Worm (Caenorhabditis elegans) whole organism, L1 larva: ENCODE data around the gene glb-30.

ENCODE experiments used
- C04F5.9 ChIP-seq: sonication (generic microtip); optimal IDR thresholded peaks from 2 replicates; lab custom pipeline; 2016; ENCODE audit warnings: missing genetic modification characterization, missing compliant biosample characterization
- C16A3.4 ChIP-seq: fragments of 150-350 bp; optimal IDR thresholded peaks from 2 replicates; lab custom pipeline; 2014; ENCODE audit warnings: missing biosample characterization, missing genetic modification characterization
- Y116A8C.19 ChIP-seq: sonication (generic microtip); optimal IDR thresholded peaks from 2 replicates; lab custom pipeline; 2016; ENCODE audit warnings: missing compliant biosample characterization, missing genetic modification characterization, borderline replicate concordance
- alr-1 ChIP-seq: fragments of 200-800 bp; sonication (Bioruptor generic); optimal IDR thresholded peaks from 2 replicates; lab custom pipeline; 2018; ENCODE audit warnings: borderline replicate concordance, mild to moderate bottlenecking, missing genetic modification characterization, missing compliant biosample characterization
- ceh-63 ChIP-seq: fragments of 200-800 bp; sonication (Bioruptor generic); optimal IDR thresholded peaks from 2 replicates; lab custom pipeline; 2018; ENCODE audit warnings: mild to moderate bottlenecking, missing genetic modification characterization, missing compliant biosample characterization
- ceh-90 ChIP-seq: sonication (generic microtip); optimal IDR thresholded peaks from 2 replicates; lab custom pipeline; 2016; ENCODE audit warnings: missing genetic modification characterization, missing compliant biosample characterization
- dpl-1 ChIP-seq, 3 experiments: fragments of 150-350 bp in 2 of 3; sonication (generic microtip) in 1 of 3; optimal IDR thresholded peaks; 2 replicates each; lab custom pipeline; 2014 to 2017; ENCODE audit warnings: missing biosample characterization in 3 of 3, missing genetic modification characterization in 3 of 3, missing genetic modification reagents in 3 of 3
- dsc-1 ChIP-seq: sonication (generic microtip); optimal IDR thresholded peaks from 2 replicates; lab custom pipeline; 2016; ENCODE audit warnings: mild to moderate bottlenecking, missing genetic modification characterization, missing compliant biosample characterization
- efl-1 ChIP-seq, 4 experiments: fragments of 150-350 bp; optimal IDR thresholded peaks in 3 of 4; peaks in 1 of 4; 1 replicate in 1 of 4; 2 replicates in 3 of 4; lab custom pipeline; 2014; ENCODE audit warnings: missing biosample characterization in 2 of 4, missing genetic modification characterization in 2 of 4, missing genetic modification reagents in 2 of 4
- fkh-8 ChIP-seq: sonication (generic microtip); optimal IDR thresholded peaks from 2 replicates; lab custom pipeline; 2016; ENCODE audit warnings: mild to moderate bottlenecking, missing genetic modification characterization, missing compliant biosample characterization
- fos-1 ChIP-seq: fragments of 150-350 bp; optimal IDR thresholded peaks from 2 replicates; lab custom pipeline; 2014; ENCODE audit warnings: missing biosample characterization, missing genetic modification characterization
- grh-1 ChIP-seq: fragments of 200-800 bp; sonication (Bioruptor generic); IDR thresholded peaks from 2 replicates; pipeline ENCODE4 v1.3.6; 2022; ENCODE audit warnings: missing genetic modification reagents, missing genetic modification characterization, missing compliant biosample characterization
- hlh-17 ChIP-seq: fragments of 200-800 bp; sonication (Bioruptor generic); optimal IDR thresholded peaks from 2 replicates; lab custom pipeline; 2018; ENCODE audit warnings: missing genetic modification characterization, mild to moderate bottlenecking, missing compliant biosample characterization, moderate library complexity, borderline replicate concordance
- hlh-4 ChIP-seq: sonication (generic microtip); optimal IDR thresholded peaks from 2 replicates; lab custom pipeline; 2016; ENCODE audit warnings: mild to moderate bottlenecking, missing genetic modification characterization, missing compliant biosample characterization
- isw-1 ChIP-seq: fragments of 200-800 bp; sonication (Bioruptor generic); IDR thresholded peaks from 2 replicates; pipeline ENCODE4 v1.3.6; 2022; ENCODE audit warnings: missing genetic modification characterization, missing compliant biosample characterization
- lin-14 ChIP-seq: fragments of 200-800 bp; sonication (Bioruptor generic); optimal IDR thresholded peaks from 2 replicates; lab custom pipeline; 2018; ENCODE audit warnings: mild to moderate bottlenecking, missing genetic modification characterization, moderate library complexity, missing compliant biosample characterization
- lin-35 ChIP-seq, 2 experiments: fragments of 150-350 bp; optimal IDR thresholded peaks; 2 replicates each; lab custom pipeline; 2014; ENCODE audit warnings: missing biosample characterization in 2 of 2, missing genetic modification characterization in 2 of 2, missing genetic modification reagents in 2 of 2
- lin-39 ChIP-seq: fragments of 150-350 bp; optimal IDR thresholded peaks from 2 replicates; lab custom pipeline; 2014; ENCODE audit warnings: missing biosample characterization, missing genetic modification reagents, missing genetic modification characterization
- lsy-2 ChIP-seq, 2 experiments: fragments of 150-350 bp; optimal IDR thresholded peaks; 2 replicates each; lab custom pipeline; 2014; ENCODE audit warnings: missing biosample characterization in 2 of 2, missing genetic modification characterization in 2 of 2
- mab-9 ChIP-seq: fragments of 200-800 bp; sonication (Bioruptor generic); IDR thresholded peaks from 2 replicates; pipeline ENCODE4 v1.3.6; 2022; ENCODE audit warnings: missing genetic modification reagents, missing genetic modification characterization, missing compliant biosample characterization
- mdl-1 ChIP-seq, 2 experiments: fragments of 150-350 bp; optimal IDR thresholded peaks; 2 replicates each; lab custom pipeline; 2014 to 2017; ENCODE audit warnings: missing biosample characterization in 2 of 2, missing genetic modification characterization in 2 of 2, inconsistent platforms in 1 of 2
- mef-2 ChIP-seq: fragments of 150-350 bp; optimal IDR thresholded peaks from 2 replicates; lab custom pipeline; 2014; ENCODE audit warnings: missing biosample characterization, missing genetic modification characterization
- nhr-76 ChIP-seq: sonication (generic microtip); optimal IDR thresholded peaks from 2 replicates; lab custom pipeline; 2017; ENCODE audit warnings: missing biosample characterization, missing genetic modification characterization
- nhr-84 ChIP-seq: sonication (generic microtip); optimal IDR thresholded peaks from 2 replicates; lab custom pipeline; 2017; ENCODE audit warnings: missing biosample characterization, missing genetic modification characterization
- nhr-85 ChIP-seq: sonication (generic microtip); peaks from one replicate; lab custom pipeline; 2016; ENCODE audit warnings: missing genetic modification characterization, inconsistent platforms, missing compliant biosample characterization
- nhr-90 ChIP-seq: sonication (generic microtip); optimal IDR thresholded peaks from 2 replicates; lab custom pipeline; 2016; ENCODE audit warnings: mild to moderate bottlenecking, missing genetic modification characterization, missing compliant biosample characterization; ENCODE audit not compliant: poor library complexity
- pax-3 ChIP-seq: fragments of 200-800 bp; sonication (Bioruptor generic); optimal IDR thresholded peaks from 2 replicates; lab custom pipeline; 2018; ENCODE audit warnings: mild to moderate bottlenecking, missing genetic modification characterization, moderate library complexity, missing compliant biosample characterization
- rnt-1 ChIP-seq: sonication (generic microtip); optimal IDR thresholded peaks from 2 replicates; lab custom pipeline; 2016; ENCODE audit warnings: mild to moderate bottlenecking, missing genetic modification characterization, moderate library complexity, missing compliant biosample characterization
- snpc-4 ChIP-seq: fragments of 150-350 bp; optimal IDR thresholded peaks from 2 replicates; lab custom pipeline; 2014; ENCODE audit warnings: missing biosample characterization, missing genetic modification characterization
- snu-23 ChIP-seq: sonication (generic microtip); optimal IDR thresholded peaks from 2 replicates; lab custom pipeline; 2016; ENCODE audit warnings: missing genetic modification characterization, missing compliant biosample characterization
- sox-4 ChIP-seq: sonication (generic microtip); optimal IDR thresholded peaks from 2 replicates; lab custom pipeline; 2016; ENCODE audit warnings: missing genetic modification characterization, missing compliant biosample characterization
- sup-37 ChIP-seq: fragments of 200-800 bp; sonication (Bioruptor generic); optimal IDR thresholded peaks from 2 replicates; lab custom pipeline; 2018; ENCODE audit warnings: mild to moderate bottlenecking, missing genetic modification characterization, missing compliant biosample characterization
- swsn-7 ChIP-seq: sonication (generic microtip); optimal IDR thresholded peaks from 2 replicates; lab custom pipeline; 2016; ENCODE audit warnings: missing genetic modification characterization, missing compliant biosample characterization
- unc-98 ChIP-seq: fragments of 200-800 bp; sonication (Bioruptor generic); IDR thresholded peaks from 2 replicates; pipeline ENCODE4 v1.3.6; 2022; ENCODE audit warnings: missing genetic modification characterization, missing compliant biosample characterization
- zip-4 ChIP-seq: fragments of 200-800 bp; sonication (Bioruptor generic); optimal IDR thresholded peaks from 2 replicates; lab custom pipeline; 2018; ENCODE audit warnings: mild to moderate bottlenecking, missing genetic modification characterization, moderate library complexity, missing compliant biosample characterization
- ztf-11 ChIP-seq, 2 experiments: sonication (generic microtip); optimal IDR thresholded peaks; 2 replicates each; lab custom pipeline; 2016 to 2017; ENCODE audit warnings: missing genetic modification characterization in 2 of 2, missing biosample characterization in 1 of 2, missing compliant biosample characterization in 1 of 2
- ztf-4 ChIP-seq: fragments of 150-350 bp; optimal IDR thresholded peaks from 2 replicates; lab custom pipeline; 2014; ENCODE audit warnings: missing biosample characterization, missing genetic modification characterization

glb-30 gene

ce11 chrIII:1674760-1675159 is 6.3 kb upstream of the glb-30 start:
- TF ChIP-seq unc-98 (GFP tag; lab: Robert Waterston, UW) (no peak), zip-4 (GFP tag; lab: Kevin White, UChicago) (peak; percentile 4)

ce11 chrIII:1673320-1673719 is 4.9 kb upstream of the glb-30 start:
- TF ChIP-seq pax-3 (tag; lab: Kevin White, UChicago) (no peak), Y116A8C.19 (tag; lab: Kevin White, UChicago) (no peak), rnt-1 (tag; lab: Kevin White, UChicago) (no peak), ceh-63 (GFP tag; lab: Kevin White, UChicago) (no peak), hlh-4 (tag; lab: Kevin White, UChicago) (no peak), fos-1 (tag; lab: Kevin White, UChicago) (no peak), nhr-90 (tag; lab: Kevin White, UChicago) (no peak), grh-1 (GFP tag; lab: Robert Waterston, UW) (no peak), ceh-90 (no peak), swsn-7 (tag; lab: Kevin White, UChicago) (no peak), lsy-2 (tag; optimal IDR thresholded peaks at IDR 0.05; lab: Kevin White, UChicago) (no peak)
- TF ChIP-seq, all 84 proteins: peak for 0

- TF ChIP-seq grh-1 (GFP tag; lab: Robert Waterston, UW) (0 out of 2 replicates have a peak, but pooled peaks have one; percentile 16), snu-23 (GFP tag; lab: Kevin White, UChicago) (no peak), nhr-85 (peak; percentile 32), fkh-8 (no peak)
These were observed 1.5 kb downstream of the glb-30 start for ce11 chrIII:1666893-1667292.

- TF ChIP-seq mef-2 (tag; lab: Kevin White, UChicago) (no peak), lin-35 (GFP tag; optimal IDR thresholded peaks at IDR 0.05; lab: Kevin White, UChicago) (no peak), efl-1 (optimal IDR thresholded peaks at IDR 0.05; lab: Kevin White, UChicago) (no peak), efl-1 (GFP tag; optimal IDR thresholded peaks at IDR 0.05 in 1 of 2; lab: Kevin White, UChicago) (peak in 1 of 2 experiments; percentile 72)
These were observed 2.6 kb downstream of the glb-30 start, which contains the start of gene Y22D7AR.3 for ce11 chrIII:1665799-1666308. Y22D7AR.3 (minus strand) TSS chrIII:1665849.

- TF ChIP-seq unc-98 (GFP tag; lab: Robert Waterston, UW), result no peak
- no peak for TF ChIP-seq ztf-11 (tag; optimal IDR thresholded peaks at IDR 0.05; lab: Kevin White, UChicago)
- no peak for TF ChIP-seq zip-4 (GFP tag; lab: Kevin White, UChicago)
- TF ChIP-seq lin-14, result no peak
These were observed 3.0 kb downstream of the glb-30 start for ce11 chrIII:1665373-1665772.

- no peak for TF ChIP-seq Y116A8C.19 (tag; lab: Kevin White, UChicago)
- no peak for TF ChIP-seq alr-1 (tag; lab: Kevin White, UChicago)
- no peak for TF ChIP-seq fkh-8
These were observed 3.6 kb downstream of the glb-30 start, which contains the start of gene Y22D7AL.16 for ce11 chrIII:1664761-1665266. Y22D7AL.16 (minus strand) TSS chrIII:1665216.

ce11 chrIII:1663056-1663455 is 5.4 kb downstream of the glb-30 start:
- no peak for TF ChIP-seq mab-9
- no peak for TF ChIP-seq hlh-17 (GFP tag; lab: Kevin White, UChicago)
- TF ChIP-seq nhr-76 (tag; lab: Kevin White, UChicago), result no peak
- no peak for TF ChIP-seq ztf-4
- no peak for TF ChIP-seq sox-4 (tag; lab: Kevin White, UChicago)
- no peak for TF ChIP-seq sup-37 (GFP tag; lab: Kevin White, UChicago)
- no peak for TF ChIP-seq dpl-1 (GFP tag; optimal IDR thresholded peaks at IDR 0.05; lab: Kevin White, UChicago)
- TF ChIP-seq snpc-4 (tag; lab: Kevin White, UChicago), result no peak
- TF ChIP-seq lin-39, result no peak
- no peak for TF ChIP-seq C16A3.4 (tag; lab: Kevin White, UChicago)
- no peak for TF ChIP-seq lsy-2 (tag; optimal IDR thresholded peaks at IDR 0.05; lab: Kevin White, UChicago)
- TF ChIP-seq nhr-84 (tag; lab: Kevin White, UChicago), result no peak
- no peak for TF ChIP-seq dsc-1 (tag; lab: Kevin White, UChicago)
- no peak for TF ChIP-seq C04F5.9 (tag; lab: Kevin White, UChicago)
- no peak for TF ChIP-seq isw-1 (GFP tag; lab: Robert Waterston, UW)
- no peak for TF ChIP-seq mdl-1 (tag; optimal IDR thresholded peaks at IDR 0.05; lab: Kevin White, UChicago)
